Fruit fly (Drosophila melanogaster): ENCODE measurements around the gene Spase12.

DNA sequence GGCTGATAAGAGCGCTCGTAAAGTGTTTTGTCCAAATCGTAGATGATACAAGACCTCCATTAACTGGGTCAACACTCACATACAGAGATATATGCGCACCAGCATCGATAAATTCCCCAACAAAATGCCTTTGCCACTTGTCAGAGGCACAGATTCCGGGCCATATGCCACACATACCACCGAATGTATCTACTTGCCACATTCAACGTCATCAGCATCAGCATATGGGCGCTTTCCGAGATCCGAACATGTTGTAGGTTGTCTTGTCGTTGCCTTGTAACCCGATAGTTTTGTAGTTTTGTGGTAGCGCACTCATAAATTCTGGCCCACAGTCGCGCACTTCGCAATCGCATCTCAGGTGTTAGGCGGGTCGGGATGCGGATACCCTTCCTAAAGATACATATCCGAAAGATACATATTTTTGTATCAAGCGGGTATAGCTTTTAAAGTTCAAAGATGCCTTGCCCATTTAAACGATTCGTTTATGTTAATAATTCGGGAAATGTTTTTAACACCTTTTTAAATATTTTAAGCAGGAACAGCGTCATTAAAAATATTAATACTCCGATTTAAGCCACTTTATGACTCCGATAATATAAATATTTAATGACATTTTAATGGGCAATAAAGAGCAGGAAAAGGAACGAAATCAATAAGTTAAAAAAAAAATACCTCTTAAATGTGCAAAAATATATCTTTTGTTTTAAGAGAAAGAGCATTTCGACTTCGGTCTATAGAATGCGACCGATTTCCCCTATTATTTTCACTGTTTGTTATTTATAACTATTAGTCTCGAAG lies 33.2 kb upstream of the Spase12 start:
- TF ChIP-seq psq (optimal IDR thresholded peaks at IDR 0.05) (no peak), pan (optimal IDR thresholded peaks at IDR 0.05) (no peak), CG8478 (optimal IDR thresholded peaks at IDR 0.05) (no peak)

All from whole organism.